Fruit fly (Drosophila melanogaster) whole organism, embryonic: ENCODE results near the gene Sirup.
A peak's percentile ranks its signal among the peaks of the same experiment; 100 is the strongest.

Experiments
- Blimp-1 ChIP-seq: fragments of 200-800 bp; sonication (Bioruptor generic); optimal IDR thresholded peaks from 3 replicates; lab custom pipeline; 2018; ENCODE audit warnings: missing biosample characterization, missing genetic modification characterization, mild to moderate bottlenecking, moderate library complexity, missing genetic modification reagents
- CG10565 ChIP-seq: fragments of 200-800 bp; sonication (Bioruptor generic); optimal IDR thresholded peaks from 3 replicates; lab custom pipeline; 2016; ENCODE audit warnings: missing biosample characterization, mild to moderate bottlenecking, missing genetic modification characterization
- CG10959 ChIP-seq: fragments of 200-800 bp; sonication (Bioruptor generic); IDR thresholded peaks from 2 replicates; pipeline ENCODE4 v1.3.6; 2022; ENCODE audit warnings: missing biosample characterization, missing genetic modification characterization
- CG11093 ChIP-seq: fragments of 200-800 bp; sonication (Bioruptor generic); IDR thresholded peaks from 3 replicates; pipeline ENCODE4 v1.3.6; 2022; ENCODE audit warnings: missing biosample characterization, missing genetic modification characterization
- CG11247 ChIP-seq: fragments of 200-800 bp; sonication (Bioruptor generic); IDR thresholded peaks from 2 replicates; pipeline ENCODE4 v1.3.6; 2022; ENCODE audit warnings: missing biosample characterization, missing genetic modification characterization
- CG12236 ChIP-seq: fragments of 200-800 bp; sonication (Bioruptor generic); optimal IDR thresholded peaks from 2 replicates; lab custom pipeline; 2016; ENCODE audit warnings: missing biosample characterization, missing genetic modification characterization
- CG1233 ChIP-seq: fragments of 200-800 bp; sonication (Bioruptor generic); optimal IDR thresholded peaks from 4 replicates; lab custom pipeline; 2018; ENCODE audit warnings: missing biosample characterization, mild to moderate bottlenecking, missing genetic modification characterization
- CG13296 ChIP-seq: fragments of 200-800 bp; sonication (Bioruptor generic); optimal IDR thresholded peaks from 3 replicates; lab custom pipeline; 2018; ENCODE audit warnings: missing biosample characterization, mild to moderate bottlenecking, missing genetic modification characterization
- CG15073 ChIP-seq: fragments of 200-800 bp; sonication (Bioruptor generic); optimal IDR thresholded peaks from 2 replicates; lab custom pipeline; 2016; ENCODE audit warnings: missing biosample characterization, missing genetic modification characterization
- CG17802 ChIP-seq: fragments of 200-800 bp; sonication (Bioruptor generic); optimal IDR thresholded peaks from 2 replicates; lab custom pipeline; 2018; ENCODE audit warnings: missing biosample characterization, mild to moderate bottlenecking, missing genetic modification characterization, moderate library complexity
- CG18011 ChIP-seq: fragments of 200-800 bp; sonication (Bioruptor generic); optimal IDR thresholded peaks from 2 replicates; lab custom pipeline; 2017; ENCODE audit warnings: missing biosample characterization, missing genetic modification characterization, mild to moderate bottlenecking, moderate library complexity, missing genotype
- CG30403 ChIP-seq: fragments of 200-800 bp; sonication (Bioruptor generic); optimal IDR thresholded peaks from 3 replicates; lab custom pipeline; 2016; ENCODE audit warnings: missing biosample characterization, missing genetic modification characterization
- CG33213 ChIP-seq: fragments of 200-800 bp; sonication (Bioruptor generic); optimal IDR thresholded peaks from 3 replicates; lab custom pipeline; 2016; ENCODE audit warnings: missing biosample characterization, missing genetic modification characterization
- CG3407 ChIP-seq: fragments of 200-800 bp; sonication (Bioruptor generic); optimal IDR thresholded peaks from 2 replicates; lab custom pipeline; 2018; ENCODE audit warnings: missing biosample characterization, mild to moderate bottlenecking, missing genetic modification characterization
- CG4424 ChIP-seq: fragments of 200-800 bp; sonication (Bioruptor generic); optimal IDR thresholded peaks from 3 replicates; lab custom pipeline; 2016; ENCODE audit warnings: missing biosample characterization, missing genetic modification characterization
- CG4820 ChIP-seq: fragments of 200-800 bp; sonication (Bioruptor generic); optimal IDR thresholded peaks from 3 replicates; lab custom pipeline; 2016; ENCODE audit warnings: missing biosample characterization, missing genetic modification characterization
- CG6683 ChIP-seq: fragments of 200-800 bp; sonication (Bioruptor generic); optimal IDR thresholded peaks from 2 replicates; lab custom pipeline; 2017; ENCODE audit warnings: missing biosample characterization, mild to moderate bottlenecking, missing genetic modification characterization, missing genetic modification reagents
- CG8281 ChIP-seq: fragments of 200-800 bp; sonication (Bioruptor generic); optimal IDR thresholded peaks from 2 replicates; lab custom pipeline; 2018; ENCODE audit warnings: missing biosample characterization, mild to moderate bottlenecking, missing genetic modification characterization, moderate library complexity
- CG8924 ChIP-seq: fragments of 200-800 bp; optimal IDR thresholded peaks from 3 replicates; lab custom pipeline; 2019; ENCODE audit warnings: missing biosample characterization, mild to moderate bottlenecking, missing genetic modification characterization, moderate library complexity
- CG9609 ChIP-seq: fragments of 200-800 bp; sonication (Bioruptor generic); optimal IDR thresholded peaks from 3 replicates; lab custom pipeline; 2016; ENCODE audit warnings: missing biosample characterization, missing genetic modification characterization
- Camta ChIP-seq: fragments of 200-800 bp; sonication (Bioruptor generic); optimal IDR thresholded peaks from 2 replicates; lab custom pipeline; 2016; ENCODE audit warnings: missing biosample characterization, missing genetic modification characterization
- D ChIP-seq, 2 experiments: fragments of 200-800 bp in 1 of 2; fragments of >200 bp in 1 of 2; sonication (Bioruptor generic) in 1 of 2; optimal IDR thresholded peaks; 2 replicates in 1 of 2; 3 replicates in 1 of 2; lab custom pipeline; 2017; ENCODE audit warnings: mild to moderate bottlenecking in 1 of 2, missing biosample characterization in 1 of 2, missing genetic modification characterization in 1 of 2, missing genetic modification reagents in 1 of 2
- D19A ChIP-seq: fragments of 200-800 bp; optimal IDR thresholded peaks from 3 replicates; lab custom pipeline; 2019; ENCODE audit warnings: missing biosample characterization, mild to moderate bottlenecking, missing genetic modification characterization, moderate library complexity
- Dfd ChIP-seq, 2 experiments: fragments of >200 bp; optimal IDR thresholded peaks; 2 replicates each; lab custom pipeline; 2017; ENCODE audit warnings: missing biosample characterization in 2 of 2, missing genetic modification characterization in 2 of 2
- Fer3 ChIP-seq: fragments of 200-800 bp; sonication (Bioruptor generic); optimal IDR thresholded peaks from 2 replicates; lab custom pipeline; 2018; ENCODE audit warnings: missing biosample characterization, mild to moderate bottlenecking, missing genetic modification characterization, moderate library complexity
- HLH3B ChIP-seq: fragments of 200-800 bp; sonication (Bioruptor generic); IDR thresholded peaks from 2 replicates; pipeline ENCODE4 v1.3.6; 2022; ENCODE audit warnings: missing biosample characterization, missing genetic modification characterization
- Hr51 ChIP-seq, 2 experiments: fragments of 200-800 bp; sonication (Bioruptor generic); optimal IDR thresholded peaks; 2 replicates in 1 of 2; 3 replicates in 1 of 2; lab custom pipeline; 2016 to 2018; ENCODE audit warnings: missing biosample characterization in 2 of 2, missing genetic modification characterization in 2 of 2, mild to moderate bottlenecking in 1 of 2, moderate library complexity in 1 of 2
- Lim3 ChIP-seq: fragments of 200-800 bp; sonication (Bioruptor generic); IDR thresholded peaks from 2 replicates; pipeline ENCODE4 v1.3.6; 2022; ENCODE audit warnings: missing biosample characterization, missing genetic modification characterization
- Mrtf ChIP-seq: fragments of 200-800 bp; sonication (Bioruptor generic); IDR thresholded peaks from 3 replicates; pipeline ENCODE4 v1.3.6; 2022; ENCODE audit warnings: missing biosample characterization, missing genetic modification characterization
- YL-1 ChIP-seq: fragments of 200-800 bp; sonication (Bioruptor generic); optimal IDR thresholded peaks from 3 replicates; lab custom pipeline; 2017; ENCODE audit warnings: missing biosample characterization, mild to moderate bottlenecking, missing genetic modification characterization
- abd-A ChIP-seq: fragments of 200-800 bp; sonication (Bioruptor generic); optimal IDR thresholded peaks from 3 replicates; lab custom pipeline; 2019; ENCODE audit warnings: missing biosample characterization, mild to moderate bottlenecking, missing genetic modification characterization, moderate library complexity
- bcd ChIP-seq: fragments of 200-800 bp; sonication (Bioruptor generic); optimal IDR thresholded peaks from 2 replicates; lab custom pipeline; 2017; ENCODE audit warnings: missing biosample characterization, mild to moderate bottlenecking, missing genetic modification characterization
- cas ChIP-seq: fragments of 200-800 bp; sonication (Bioruptor generic); IDR thresholded peaks from 2 replicates; pipeline ENCODE4 v1.3.6; 2022; ENCODE audit warnings: missing biosample characterization, missing genetic modification characterization
- ci ChIP-seq: fragments of 200-800 bp; sonication (Bioruptor generic); IDR thresholded peaks from 3 replicates; pipeline ENCODE4 v1.3.6; 2022; ENCODE audit warnings: missing biosample characterization, missing genetic modification characterization
- crc ChIP-seq: fragments of 200-800 bp; sonication (Bioruptor generic); optimal IDR thresholded peaks from 2 replicates; lab custom pipeline; 2016; ENCODE audit warnings: missing biosample characterization, missing genetic modification characterization
- emc ChIP-seq: fragments of 200-800 bp; sonication (Bioruptor generic); optimal IDR thresholded peaks from 2 replicates; lab custom pipeline; 2016; ENCODE audit warnings: missing biosample characterization, missing genetic modification characterization
- ems ChIP-seq: fragments of 200-800 bp; sonication (Bioruptor generic); optimal IDR thresholded peaks from 3 replicates; lab custom pipeline; 2016; ENCODE audit warnings: missing biosample characterization, missing genetic modification characterization
- eve ChIP-seq, 2 experiments: fragments of >200 bp; optimal IDR thresholded peaks; 2 replicates each; lab custom pipeline; 2017; ENCODE audit warnings: missing biosample characterization in 2 of 2, missing genetic modification characterization in 2 of 2
- gro ChIP-seq: fragments of 200-800 bp; sonication (Bioruptor generic); optimal IDR thresholded peaks from 2 replicates; lab custom pipeline; 2016; ENCODE audit warnings: missing biosample characterization, missing genetic modification characterization
- gsb ChIP-seq: fragments of 200-800 bp; sonication (Bioruptor generic); IDR thresholded peaks from 2 replicates; pipeline ENCODE4 v1.3.6; 2022; ENCODE audit warnings: missing biosample characterization, missing genetic modification characterization
- mam ChIP-seq: fragments of 200-800 bp; sonication (Bioruptor generic); optimal IDR thresholded peaks from 3 replicates; lab custom pipeline; 2016; ENCODE audit warnings: missing biosample characterization, missing genetic modification characterization
- prd ChIP-seq, 3 experiments: fragments of >200 bp in 2 of 3; fragments of 200-800 bp in 1 of 3; sonication (Bioruptor generic) in 1 of 3; optimal IDR thresholded peaks in 2 of 3; IDR thresholded peaks in 1 of 3; 2 replicates in 2 of 3; 3 replicates in 1 of 3; pipeline versions ENCODE4 v1.3.6 to Lab custom; 2017 to 2022; ENCODE audit warnings: missing biosample characterization in 1 of 3, missing genetic modification characterization in 1 of 3
- pros ChIP-seq: fragments of 200-800 bp; sonication (Bioruptor generic); optimal IDR thresholded peaks from 3 replicates; lab custom pipeline; 2019; ENCODE audit warnings: missing biosample characterization, mild to moderate bottlenecking, missing genetic modification characterization, moderate library complexity
- psq ChIP-seq: fragments of 200-800 bp; sonication (Bioruptor generic); optimal IDR thresholded peaks from 2 replicates; lab custom pipeline; 2017; ENCODE audit warnings: missing biosample characterization, missing genetic modification characterization
- row ChIP-seq: fragments of 200-800 bp; sonication (Bioruptor generic); IDR thresholded peaks from 3 replicates; pipeline ENCODE4 v1.3.6; 2022; ENCODE audit warnings: missing biosample characterization, missing genetic modification characterization
- sd ChIP-seq: fragments of 200-800 bp; sonication (Bioruptor generic); optimal IDR thresholded peaks from 3 replicates; lab custom pipeline; 2018; ENCODE audit warnings: missing biosample characterization, mild to moderate bottlenecking, missing genetic modification characterization, moderate library complexity
- trem ChIP-seq: fragments of 200-800 bp; optimal IDR thresholded peaks from 3 replicates; lab custom pipeline; 2019; ENCODE audit warnings: missing biosample characterization, mild to moderate bottlenecking, missing genetic modification characterization, moderate library complexity
- trh ChIP-seq: fragments of 200-800 bp; sonication (Bioruptor generic); optimal IDR thresholded peaks from 2 replicates; lab custom pipeline; 2016; ENCODE audit warnings: missing biosample characterization, missing genetic modification characterization
- tup ChIP-seq: fragments of 200-800 bp; sonication (Bioruptor generic); optimal IDR thresholded peaks from 2 replicates; lab custom pipeline; 2016; ENCODE audit warnings: missing biosample characterization, mild to moderate bottlenecking, missing genetic modification characterization, moderate library complexity
- usp ChIP-seq: fragments of >200 bp; optimal IDR thresholded peaks from 2 replicates; lab custom pipeline; 2017; ENCODE audit warnings: missing biosample characterization, missing genetic modification characterization

Sirup gene

DNA sequence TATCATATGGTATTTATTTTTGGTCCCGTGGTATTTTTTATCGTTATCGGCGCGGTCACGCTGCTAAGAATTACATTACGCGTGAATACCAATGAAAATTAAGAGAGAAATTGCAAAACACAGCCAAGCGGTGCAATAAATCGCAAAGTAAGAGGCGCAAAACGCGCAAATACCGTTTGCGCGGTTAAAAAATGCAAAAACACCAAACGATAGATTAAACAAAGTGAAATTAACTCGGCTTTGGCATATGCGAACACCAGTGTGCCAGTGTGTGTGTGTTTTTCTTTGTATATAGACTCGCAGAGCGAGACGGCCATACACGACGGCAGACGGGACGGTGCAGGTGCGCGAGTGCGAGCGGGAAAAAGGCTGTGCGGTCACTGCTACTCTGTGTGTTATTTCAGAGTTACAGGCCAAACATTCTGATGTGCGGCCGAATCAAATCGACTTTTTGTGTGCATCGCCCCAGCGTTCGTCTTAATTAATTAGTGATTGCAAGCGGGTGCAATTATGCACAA lies 32.1 kb downstream of the Sirup start, which contains the start of gene Cka (continued):
- TF ChIP-seq D (optimal IDR thresholded peaks at IDR 0.05; lab: Kevin White, UChicago) = peak; percentile 73
- TF ChIP-seq D (GFP tag; optimal IDR thresholded peaks at IDR 0.05; lab: Kevin White, UChicago) = no peak
- peak; percentile 21 for TF ChIP-seq CG13296 (GFP tag; lab: Kevin White, UChicago)
- TF ChIP-seq CG11247 = no peak
- TF ChIP-seq tup (GFP tag; lab: Kevin White, UChicago) = no peak
- TF ChIP-seq mam = no peak
- no peak for TF ChIP-seq prd (optimal IDR thresholded peaks at IDR 0.05; lab: Kevin White, UChicago)
- peak; percentile 41; the same call in 1 of the 3 replicates for TF ChIP-seq prd (GFP tag; IDR thresholded peaks at IDR 0.05; lab: Robert Waterston, UW)
- no peak for TF ChIP-seq eve (GFP tag; optimal IDR thresholded peaks at IDR 0.05; lab: Kevin White, UChicago)
- no peak for TF ChIP-seq trem (tag; lab: Kevin White, UChicago)
- TF ChIP-seq CG8924 = peak; percentile 32
- TF ChIP-seq CG18011 (GFP tag; lab: Kevin White, UChicago) = no peak
- TF ChIP-seq CG10959 (GFP tag; lab: Robert Waterston, UW) = no peak
- TF ChIP-seq Hr51 (GFP tag; optimal IDR thresholded peaks at IDR 0.05; lab: Kevin White, UChicago) = no peak
- no peak for TF ChIP-seq CG10565
- no peak for TF ChIP-seq CG12236 (GFP tag; lab: Kevin White, UChicago)
- no peak for TF ChIP-seq trh (GFP tag; lab: Kevin White, UChicago)
- TF ChIP-seq CG17802 (tag; lab: Kevin White, UChicago) = no peak
- TF ChIP-seq usp (GFP tag; lab: Kevin White, UChicago) = no peak
- peak; percentile 48; the same call in 2 of the 3 replicates for TF ChIP-seq ci (GFP tag; lab: Robert Waterston, UW)
- TF ChIP-seq abd-A (tag; lab: Kevin White, UChicago) = no peak
- no peak for TF ChIP-seq crc (GFP tag; lab: Kevin White, UChicago)
- no peak for TF ChIP-seq Lim3
- TF ChIP-seq psq (GFP tag; lab: Kevin White, UChicago) = no peak
- no peak for TF ChIP-seq pros (GFP tag; lab: Kevin White, UChicago)
- peak; percentile 96 for TF ChIP-seq YL-1 (GFP tag; lab: Kevin White, UChicago)
- no peak for TF ChIP-seq gro (GFP tag; lab: Kevin White, UChicago)
- TF ChIP-seq row (GFP tag; lab: Robert Waterston, UW) = no peak
- TF ChIP-seq Dfd (GFP tag; optimal IDR thresholded peaks at IDR 0.05; lab: Kevin White, UChicago) = no peak
- no peak for TF ChIP-seq CG30403
- no peak for TF ChIP-seq CG6683 (GFP tag; lab: Kevin White, UChicago)
- no peak for TF ChIP-seq CG3407 (GFP tag; lab: Kevin White, UChicago)
- no peak for TF ChIP-seq CG4820
- no peak for TF ChIP-seq CG11093 (GFP tag; lab: Robert Waterston, UW)
- no peak for TF ChIP-seq cas (GFP tag; lab: Robert Waterston, UW)
- TF ChIP-seq HLH3B = no peak
- no peak for TF ChIP-seq Camta (GFP tag; lab: Kevin White, UChicago)
- TF ChIP-seq bcd (GFP tag; lab: Kevin White, UChicago) = no peak
- TF ChIP-seq CG4424 (GFP tag; lab: Kevin White, UChicago) = no peak
- no peak for TF ChIP-seq CG33213 (GFP tag; lab: Kevin White, UChicago)
- TF ChIP-seq gsb = no peak
- no peak for TF ChIP-seq emc (GFP tag; lab: Kevin White, UChicago)
- no peak for TF ChIP-seq CG8281
- no peak for TF ChIP-seq Blimp-1 (GFP tag; lab: Kevin White, UChicago)
- TF ChIP-seq Mrtf = no peak
- TF ChIP-seq CG15073 = no peak
- no peak for TF ChIP-seq ems (GFP tag; lab: Kevin White, UChicago)
- TF ChIP-seq CG9609 (GFP tag; lab: Kevin White, UChicago) = no peak
- TF ChIP-seq Fer3 (tag; lab: Kevin White, UChicago) = no peak
- peak; percentile 23 for TF ChIP-seq CG1233 (GFP tag; lab: Kevin White, UChicago)
- peak; percentile 68 for TF ChIP-seq sd (tag; lab: Kevin White, UChicago)
- no peak for TF ChIP-seq D19A (tag; lab: Kevin White, UChicago)
